Worm (Caenorhabditis elegans) whole organism, L2 larva: ENCODE results near the gene lido-11.

Source experiments
- Y55F3AM.14 ChIP-seq: fragments of 200-800 bp; sonication (Bioruptor generic); optimal IDR thresholded peaks from 2 replicates; lab custom pipeline; 2018; ENCODE audit warnings: mild to moderate bottlenecking, missing genetic modification characterization, missing compliant biosample characterization
- ama-1 ChIP-seq: fragments of 150-350 bp; optimal IDR thresholded peaks from 2 replicates; lab custom pipeline; 2018; ENCODE audit warnings: inconsistent platforms
- elt-1 ChIP-seq: fragments of 150-350 bp; optimal IDR thresholded peaks from 2 replicates; lab custom pipeline; 2014; ENCODE audit warnings: missing biosample characterization, missing genetic modification characterization
- lin-11 ChIP-seq: fragments of 150-350 bp; sonication (generic microtip); optimal IDR thresholded peaks from 2 replicates; lab custom pipeline; 2014; ENCODE audit warnings: missing biosample characterization, missing genetic modification characterization, inconsistent platforms, mixed read lengths
- mab-5 ChIP-seq: fragments of 150-350 bp; optimal IDR thresholded peaks from 2 replicates; lab custom pipeline; 2014; ENCODE audit warnings: missing biosample characterization, missing genetic modification characterization
- nhr-11 ChIP-seq: fragments of 150-350 bp; optimal IDR thresholded peaks from 2 replicates; lab custom pipeline; 2014; ENCODE audit warnings: missing biosample characterization, missing genetic modification characterization
- nhr-12 ChIP-seq: fragments of 150-350 bp; optimal IDR thresholded peaks from 2 replicates; lab custom pipeline; 2014; ENCODE audit warnings: missing biosample characterization, missing genetic modification characterization
- nhr-23 ChIP-seq: fragments of 150-350 bp; optimal IDR thresholded peaks from 2 replicates; lab custom pipeline; 2014; ENCODE audit warnings: missing biosample characterization, missing genetic modification reagents, missing genetic modification characterization
- nhr-6 ChIP-seq: fragments of 150-350 bp; optimal IDR thresholded peaks from 2 replicates; lab custom pipeline; 2014; ENCODE audit warnings: missing biosample characterization, missing genetic modification characterization
- skn-1 ChIP-seq: sonication (generic microtip); optimal IDR thresholded peaks from 2 replicates; lab custom pipeline; 2017; ENCODE audit warnings: missing biosample characterization, missing genetic modification characterization
- unc-62 ChIP-seq: fragments of 150-350 bp; optimal IDR thresholded peaks from 2 replicates; lab custom pipeline; 2014; ENCODE audit warnings: missing biosample characterization, missing genetic modification reagents, missing genetic modification characterization
- zag-1 ChIP-seq: fragments of 150-350 bp; optimal IDR thresholded peaks from 2 replicates; lab custom pipeline; 2014; ENCODE audit warnings: missing biosample characterization, missing genetic modification characterization

ce11 chrII:3051332-3051731 lies 47.6 kb downstream of the lido-11 start:
- TF ChIP-seq nhr-6 (tag; lab: Kevin White, UChicago) (no peak), nhr-12 (tag; lab: Kevin White, UChicago) (no peak), nhr-23 (tag; lab: Kevin White, UChicago) (no peak), unc-62 (GFP tag; lab: Kevin White, UChicago) (no peak), lin-11 (tag; lab: Kevin White, UChicago) (no peak), Y55F3AM.14 (no peak), ama-1 (no peak), zag-1 (tag; lab: Kevin White, UChicago) (no peak), mab-5 (no peak), nhr-11 (tag; lab: Kevin White, UChicago) (no peak), skn-1 (tag; lab: Kevin White, UChicago) (no peak), elt-1 (tag; lab: Kevin White, UChicago) (no peak)
